Fruit fly (Drosophila melanogaster) ovary, adult (tissue): Measurements from ENCODE around the gene CG43165.

Experiments
- CG17801 ChIP-seq: fragments of 200-800 bp; optimal IDR thresholded peaks from 2 replicates; lab custom pipeline; 2019; ENCODE audit warnings: missing biosample characterization, mild to moderate bottlenecking, missing genetic modification characterization, moderate library complexity; ENCODE audit not compliant: partially characterized antibody

Gene CG43165

dm6 chr2L:3694920-3695319, at the start of gene CG43165:
TSS of gene CG43165 (minus strand) at chr2L:3695020.
- no peak for TF ChIP-seq CG17801 (GFP tag; lab: Kevin White, UChicago)

- TF ChIP-seq CG17801 (GFP tag; lab: Kevin White, UChicago), result no peak
Measured at dm6 chr2L:3740443-3740842, 45.6 kb upstream of the CG43165 start.

- TF ChIP-seq CG17801 (GFP tag; lab: Kevin White, UChicago), result no peak
Measured at dm6 chr2L:3737682-3738081, 42.9 kb upstream of the CG43165 start.

- TF ChIP-seq CG17801 (GFP tag; lab: Kevin White, UChicago), result no peak
Measured at dm6 chr2L:3737003-3737662, 42.3 kb upstream of the CG43165 start.

- TF ChIP-seq CG17801 (GFP tag; lab: Kevin White, UChicago), result no peak
Measured at dm6 chr2L:3731055-3731454, 36.2 kb upstream of the CG43165 start.

- no peak for TF ChIP-seq CG17801 (GFP tag; lab: Kevin White, UChicago)
Measured at dm6 chr2L:3730182-3730975, 35.6 kb upstream of the CG43165 start, which contains the start of gene CG10019. TSS of gene CG10019 (plus strand) at chr2L:3730466.

dm6 chr2L:3729635-3730034, 34.8 kb upstream of the CG43165 start:
- TF ChIP-seq CG17801 (GFP tag; lab: Kevin White, UChicago), result no peak

dm6 chr2L:3719414-3719959, 24.7 kb upstream of the CG43165 start:
- TF ChIP-seq CG17801 (GFP tag; lab: Kevin White, UChicago), result no peak

dm6 chr2L:3717673-3718235, 22.9 kb upstream of the CG43165 start, which contains the start of the genes lectin-24A and Shaw:
TSS of gene lectin-24A (minus strand) at chr2L:3717773.
TSS of gene Shaw (plus strand) at chr2L:3718185.
- TF ChIP-seq CG17801 (GFP tag; lab: Kevin White, UChicago), result no peak

dm6 chr2L:3713545-3714156, 18.8 kb upstream of the CG43165 start:
- TF ChIP-seq CG17801 (GFP tag; lab: Kevin White, UChicago), result no peak

dm6 chr2L:3712949-3713416, 18.2 kb upstream of the CG43165 start, which contains the start of the genes CG31955 and CG2818:
TSS of gene CG31955 (minus strand) at chr2L:3713105.
TSS of gene CG2818 (plus strand) at chr2L:3713360.
- TF ChIP-seq CG17801 (GFP tag; lab: Kevin White, UChicago), result no peak

- TF ChIP-seq CG17801 (GFP tag; lab: Kevin White, UChicago), result peak; percentile 18
Measured at dm6 chr2L:3711665-3712064, 16.8 kb upstream of the CG43165 start, which contains the start of gene cutlet. TSS of gene cutlet (minus strand) at chr2L:3711748.

- TF ChIP-seq CG17801 (GFP tag; lab: Kevin White, UChicago), result no peak
Measured at dm6 chr2L:3706963-3707362, 12.1 kb upstream of the CG43165 start, which contains the start of gene CG31777. TSS of gene CG31777 (minus strand) at chr2L:3707063.

dm6 chr2L:3705438-3705921, 10.7 kb upstream of the CG43165 start, which contains the start of gene CG31778:
TSS of gene CG31778 (minus strand) at chr2L:3705488.
- no peak for TF ChIP-seq CG17801 (GFP tag; lab: Kevin White, UChicago)
